Worm (Caenorhabditis elegans): Measurements from ENCODE around the gene W09G12.6.

The W09G12.6 gene

DNA sequence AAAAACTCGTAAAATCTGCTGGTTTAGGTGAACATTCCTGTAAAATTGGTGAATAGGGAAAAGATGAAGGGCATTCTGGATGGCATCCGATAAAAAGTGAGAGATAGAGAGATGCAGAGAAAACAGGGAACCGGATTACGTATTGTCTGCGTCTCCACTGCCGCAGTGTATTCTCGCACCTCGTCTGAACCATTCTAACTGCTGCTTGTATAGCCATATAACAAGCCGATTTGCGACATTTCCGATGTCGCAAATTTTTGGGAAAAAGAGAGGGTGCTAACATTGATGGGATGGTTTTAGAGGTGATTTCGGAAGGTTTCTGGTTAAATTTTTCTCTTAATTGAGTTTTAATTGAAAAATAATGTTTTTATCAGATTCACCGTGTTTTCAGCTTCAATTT is 10.5 kb upstream of the W09G12.6 start, which contains the start of gene W09G12.10:
TSS of gene W09G12.10 (minus strand) at position 121 of the 400 bp plus-strand sequence.
- TF ChIP-seq ham-2 (GFP tag; optimal IDR thresholded peaks at IDR 0.05) (peak; percentile 73), ces-1 (GFP tag; optimal IDR thresholded peaks at IDR 0.05) (peak; percentile 19), hlh-1 (tag; optimal IDR thresholded peaks at IDR 0.05) (no peak)

DNA sequence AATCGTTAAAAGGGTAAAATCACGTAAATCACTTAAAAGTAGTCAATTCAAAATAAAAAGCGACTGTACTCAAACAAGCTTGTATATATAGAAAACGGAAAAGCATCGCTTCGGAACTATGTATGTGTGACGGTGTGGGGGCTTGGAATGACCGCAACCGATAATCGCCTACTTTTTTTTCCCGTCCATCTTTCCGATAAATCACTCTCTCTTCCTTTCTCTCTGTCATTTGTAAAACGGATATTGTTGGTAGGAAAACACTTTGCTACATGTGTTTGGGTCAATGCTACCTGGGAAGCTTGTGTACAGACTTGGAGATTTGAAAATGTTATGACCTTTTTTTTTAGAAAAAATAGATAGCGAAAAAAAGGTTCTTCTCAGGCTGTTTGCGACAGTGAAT is 6.9 kb upstream of the W09G12.6 start:
- TF ChIP-seq hlh-1 (tag; optimal IDR thresholded peaks at IDR 0.05) (no peak), mep-1 (tag; optimal IDR thresholded peaks at IDR 0.05) (no peak), M03D4.4 (tag; optimal IDR thresholded peaks at IDR 0.05) (no peak), elt-1 (tag; optimal IDR thresholded peaks at IDR 0.05; ENCODE audit: borderline replicate concordance, insufficient read depth) (no peak), bed-3 (GFP tag; optimal IDR thresholded peaks at IDR 0.05) (no peak), nhr-237 (tag; optimal IDR thresholded peaks at IDR 0.05) (no peak), pha-4 (tag; optimal IDR thresholded peaks at IDR 0.05) (no peak), zip-8 (tag; optimal IDR thresholded peaks at IDR 0.05) (no peak), drap-1 (GFP tag; optimal IDR thresholded peaks at IDR 0.05) (no peak), lin-13 (tag; optimal IDR thresholded peaks at IDR 0.05) (no peak), mab-5 (tag; optimal IDR thresholded peaks at IDR 0.05) (no peak), snpc-4 (tag; optimal IDR thresholded peaks at IDR 0.05) (no peak), sptf-1 (tag; optimal IDR thresholded peaks at IDR 0.05) (no peak), nhr-76 (tag; optimal IDR thresholded peaks at IDR 0.05) (no peak), lin-32 (GFP tag; optimal IDR thresholded peaks at IDR 0.05) (no peak), nhr-12 (tag; optimal IDR thresholded peaks at IDR 0.05) (no peak), flh-1 (GFP tag; optimal IDR thresholded peaks at IDR 0.05) (no peak)

ce11 chrIV:1225596-1226232 is 6.0 kb upstream of the W09G12.6 start, which contains the start of gene W09G12.8:
Gene W09G12.8 (plus strand): TSS chrIV:1226182.
- peak; percentile 0 for TF ChIP-seq zip-8 (tag; optimal IDR thresholded peaks at IDR 0.05)
- no peak for TF ChIP-seq nhr-12 (tag; optimal IDR thresholded peaks at IDR 0.05)

ce11 chrIV:1228675-1229130 is 3.0 kb upstream of the W09G12.6 start, which contains the start of gene W09G12.7:
Gene W09G12.7 (plus strand): TSS chrIV:1229080.
- TF ChIP-seq drap-1 (GFP tag; optimal IDR thresholded peaks at IDR 0.05) (no peak), ztf-11 (tag; optimal IDR thresholded peaks at IDR 0.05) (no peak), sptf-1 (tag; optimal IDR thresholded peaks at IDR 0.05) (no peak), mls-2 (tag; optimal IDR thresholded peaks at IDR 0.05) (no peak), snpc-4 (tag; optimal IDR thresholded peaks at IDR 0.05) (no peak), bed-3 (GFP tag; optimal IDR thresholded peaks at IDR 0.05) (no peak), M03D4.4 (tag; optimal IDR thresholded peaks at IDR 0.05) (no peak), ces-1 (GFP tag; optimal IDR thresholded peaks at IDR 0.05) (no peak), mab-5 (tag; optimal IDR thresholded peaks at IDR 0.05) (no peak), flh-1 (GFP tag; optimal IDR thresholded peaks at IDR 0.05) (no peak), cnd-1 (tag; optimal IDR thresholded peaks at IDR 0.05) (no peak), elt-3 (tag; optimal IDR thresholded peaks at IDR 0.05) (no peak), hlh-1 (tag; optimal IDR thresholded peaks at IDR 0.05) (no peak), lin-13 (tag; optimal IDR thresholded peaks at IDR 0.05) (no peak)

- no peak for TF ChIP-seq unc-39 (tag; optimal IDR thresholded peaks at IDR 0.05)
- TF ChIP-seq elt-3 (tag; optimal IDR thresholded peaks at IDR 0.05), result no peak
- no peak for TF ChIP-seq sptf-1 (tag; optimal IDR thresholded peaks at IDR 0.05)
- TF ChIP-seq sem-2 (GFP tag; optimal IDR thresholded peaks at IDR 0.05), result no peak
- TF ChIP-seq pha-4 (tag; optimal IDR thresholded peaks at IDR 0.05), result no peak
- no peak for TF ChIP-seq ceh-39 (tag; optimal IDR thresholded peaks at IDR 0.05)
- TF ChIP-seq ces-1 (GFP tag; optimal IDR thresholded peaks at IDR 0.05), result no peak
- TF ChIP-seq mls-2 (tag; optimal IDR thresholded peaks at IDR 0.05), result no peak
- no peak for TF ChIP-seq ztf-11 (tag; optimal IDR thresholded peaks at IDR 0.05)
- no peak for TF ChIP-seq nhr-237 (tag; optimal IDR thresholded peaks at IDR 0.05)
- no peak for TF ChIP-seq nhr-2 (tag; optimal IDR thresholded peaks at IDR 0.05)
- no peak for TF ChIP-seq snpc-4 (tag; optimal IDR thresholded peaks at IDR 0.05)
- TF ChIP-seq lin-32 (GFP tag; optimal IDR thresholded peaks at IDR 0.05), result no peak
- TF ChIP-seq unc-62 (GFP tag; optimal IDR thresholded peaks at IDR 0.05), result no peak
- no peak for TF ChIP-seq nhr-28 (tag; optimal IDR thresholded peaks at IDR 0.05)
- no peak for TF ChIP-seq flh-1 (GFP tag; optimal IDR thresholded peaks at IDR 0.05)
- TF ChIP-seq tbx-8 (GFP tag; optimal IDR thresholded peaks at IDR 0.05), result no peak
- TF ChIP-seq blmp-1 (tag; optimal IDR thresholded peaks at IDR 0.05), result no peak
Observed at ce11 chrIV:1232419-1233145, 893 bp downstream of the W09G12.6 start.

Measured in whole organism, mixed stage, embryonic.